Fruit fly (Drosophila melanogaster): Measurements from ENCODE around the gene twin.

twin gene

dm6 chr3R:24226744-24227143, 5.0 kb upstream of the twin start, which contains the start of the genes Spps and CG13609:
TSS of gene Spps (minus strand) at chr3R:24226934.
TSS of gene CG13609 (plus strand) at chr3R:24227023.
- TF ChIP-seq CG9139 (GFP tag; optimal IDR thresholded peaks at IDR 0.05) = no peak
- peak; percentile 5 for TF ChIP-seq Sox14 (GFP tag; optimal IDR thresholded peaks at IDR 0.05)
- TF ChIP-seq Gug (GFP tag; IDR thresholded peaks at IDR 0.05) = no peak
- TF ChIP-seq Eip93F (GFP tag; optimal IDR thresholded peaks at IDR 0.05) = no peak
- no peak for TF ChIP-seq CG6163 (GFP tag; IDR thresholded peaks at IDR 0.05)
- no peak for TF ChIP-seq fd59A (GFP tag; optimal IDR thresholded peaks at IDR 0.05)
- TF ChIP-seq CG6854 (GFP tag; optimal IDR thresholded peaks at IDR 0.05) = peak; percentile 5
- TF ChIP-seq cyc (GFP tag; optimal IDR thresholded peaks at IDR 0.05) = no peak
- peak; percentile 58 for TF ChIP-seq Eip78C (GFP tag)
- peak; percentile 52 for TF ChIP-seq achi (GFP tag; optimal IDR thresholded peaks at IDR 0.05)
- TF ChIP-seq Lpt (GFP tag; optimal IDR thresholded peaks at IDR 0.05) = no peak
- peak; percentile 17 for TF ChIP-seq esn (GFP tag; optimal IDR thresholded peaks at IDR 0.05)
- no peak for TF ChIP-seq acj6 (GFP tag; optimal IDR thresholded peaks at IDR 0.05)
- no peak for TF ChIP-seq CG6792 (GFP tag; optimal IDR thresholded peaks at IDR 0.05)
- TF ChIP-seq Blimp-1 (GFP tag; optimal IDR thresholded peaks at IDR 0.05) = peak; percentile 98
- TF ChIP-seq CG32006 (GFP tag; optimal IDR thresholded peaks at IDR 0.05) = no peak
- no peak for TF ChIP-seq CG4318 (GFP tag; optimal IDR thresholded peaks at IDR 0.05)
- no peak for TF ChIP-seq Smox (GFP tag; optimal IDR thresholded peaks at IDR 0.05)
- no peak for TF ChIP-seq CG8319 (GFP tag; optimal IDR thresholded peaks at IDR 0.05)
- TF ChIP-seq Met (GFP tag; optimal IDR thresholded peaks at IDR 0.05) = no peak
- peak; percentile 56 for TF ChIP-seq fkh (GFP tag; optimal IDR thresholded peaks at IDR 0.05)
- TF ChIP-seq CG3919 (GFP tag; optimal IDR thresholded peaks at IDR 0.05) = peak; percentile 3

dm6 chr3R:24220845-24221244, 920 bp downstream of the twin start, which contains the start of gene cav:
TSS of gene cav (plus strand) at chr3R:24221103.
- no peak for TF ChIP-seq CG11762 (GFP tag; optimal IDR thresholded peaks at IDR 0.05; ENCODE audit: insufficient read depth)
- no peak for TF ChIP-seq esn (GFP tag; optimal IDR thresholded peaks at IDR 0.05)
- TF ChIP-seq CG8119 (GFP tag; IDR thresholded peaks at IDR 0.05) = no peak
- no peak for TF ChIP-seq net (GFP tag; optimal IDR thresholded peaks at IDR 0.05)
- TF ChIP-seq Eip93F (GFP tag; optimal IDR thresholded peaks at IDR 0.05) = no peak
- TF ChIP-seq eg (GFP tag; IDR thresholded peaks at IDR 0.05) = no peak
- TF ChIP-seq ss (GFP tag; optimal IDR thresholded peaks at IDR 0.05) = no peak
- no peak for TF ChIP-seq Met (GFP tag; optimal IDR thresholded peaks at IDR 0.05)

dm6 chr3R:24219093-24219492, 2.7 kb downstream of the twin start:
- TF ChIP-seq OdsH (GFP tag; optimal IDR thresholded peaks at IDR 0.05) (peak; percentile 9), salr (GFP tag; optimal IDR thresholded peaks at IDR 0.05) (peak in 1 of 2 experiments; percentile 1), dac (GFP tag; optimal IDR thresholded peaks at IDR 0.05) (peak; percentile 44), Eip93F (GFP tag; optimal IDR thresholded peaks at IDR 0.05) (no peak), Blimp-1 (GFP tag; optimal IDR thresholded peaks at IDR 0.05) (peak; percentile 75), pdm3 (GFP tag; optimal IDR thresholded peaks at IDR 0.05) (peak; percentile 32), svp (GFP tag) (no peak), Eip78C (GFP tag) (peak; percentile 80), Hr4 (GFP tag; optimal IDR thresholded peaks at IDR 0.05) (peak; percentile 77), CG32006 (GFP tag; optimal IDR thresholded peaks at IDR 0.05) (peak; percentile 84)

- TF ChIP-seq Smox (GFP tag; optimal IDR thresholded peaks at IDR 0.05) (no peak), Eip75B (GFP tag; optimal IDR thresholded peaks at IDR 0.05) (peak; percentile 73), svp (GFP tag) (no peak), esn (GFP tag; optimal IDR thresholded peaks at IDR 0.05) (peak; percentile 9), Eip78C (GFP tag) (peak; percentile 71), Sox102F (GFP tag; optimal IDR thresholded peaks at IDR 0.05) (peak; percentile 62), eg (GFP tag; IDR thresholded peaks at IDR 0.05) (peak; percentile 63; the same call in 2 of the 3 replicates), dsx (GFP tag; optimal IDR thresholded peaks at IDR 0.05; ENCODE audit: poor library complexity, severe bottlenecking) (peak; percentile 31), OdsH (GFP tag; optimal IDR thresholded peaks at IDR 0.05) (no peak), CG34406 (GFP tag; optimal IDR thresholded peaks at IDR 0.05) (no peak), cyc (GFP tag; optimal IDR thresholded peaks at IDR 0.05) (no peak), Ets21C (GFP tag; optimal IDR thresholded peaks at IDR 0.05) (no peak), CG6163 (GFP tag; IDR thresholded peaks at IDR 0.05) (peak; percentile 33; the same call in 1 of the 3 replicates), net (GFP tag; optimal IDR thresholded peaks at IDR 0.05) (peak; percentile 37), CG32006 (GFP tag; optimal IDR thresholded peaks at IDR 0.05) (no peak), CG4318 (GFP tag; optimal IDR thresholded peaks at IDR 0.05) (no peak), CG3919 (GFP tag; optimal IDR thresholded peaks at IDR 0.05) (peak; percentile 31), Blimp-1 (GFP tag; optimal IDR thresholded peaks at IDR 0.05) (peak; percentile 92), fd85E (GFP tag; optimal IDR thresholded peaks at IDR 0.05) (peak; percentile 47), CG16779 (tag; optimal IDR thresholded peaks at IDR 0.05) (no peak), spab (GFP tag; optimal IDR thresholded peaks at IDR 0.05) (no peak), CG9139 (GFP tag; optimal IDR thresholded peaks at IDR 0.05) (peak; percentile 12), Ets96B (tag; optimal IDR thresholded peaks at IDR 0.05) (peak; percentile 2), CG8119 (GFP tag; IDR thresholded peaks at IDR 0.05) (no peak; the same call in 2 of the 3 replicates), salr (GFP tag; optimal IDR thresholded peaks at IDR 0.05) (no peak), CG7368 (GFP tag; optimal IDR thresholded peaks at IDR 0.05) (no peak)
These were observed 3.2 kb downstream of the twin start, which contains the start of gene CG17786 for dm6 chr3R:24218565-24218964. TSS of gene CG17786 (minus strand) at chr3R:24218718.
